Fruit fly (Drosophila melanogaster): Measurements from ENCODE around the gene rdgB.

Gene rdgB

dm6 chrX:13762372-13762883 is at the start of gene rdgB (continued):
- peak; percentile 84 for TF ChIP-seq CG13296 (GFP tag; optimal IDR thresholded peaks at IDR 0.05)
- TF ChIP-seq ken (GFP tag; IDR thresholded peaks at IDR 0.05): peak; percentile 64; the same call in 1 of the 3 replicates
- no peak for TF ChIP-seq Awh (GFP tag; IDR thresholded peaks at IDR 0.05)
- peak; percentile 52 for TF ChIP-seq pum (GFP tag; optimal IDR thresholded peaks at IDR 0.05)
- TF ChIP-seq CG6813 (GFP tag; optimal IDR thresholded peaks at IDR 0.05): peak; percentile 50
- peak; percentile 87 for TF ChIP-seq CG12659 (GFP tag; optimal IDR thresholded peaks at IDR 0.05)
- TF ChIP-seq CG14667 (GFP tag; IDR thresholded peaks at IDR 0.05): no peak
- TF ChIP-seq Optix (GFP tag; IDR thresholded peaks at IDR 0.05): peak; percentile 20; the same call in 1 of the 3 replicates
- TF ChIP-seq CG32772 (GFP tag; IDR thresholded peaks at IDR 0.05): peak; percentile 39
- no peak for TF ChIP-seq CG4360 (GFP tag; IDR thresholded peaks at IDR 0.05)
- peak; percentile 85 for TF ChIP-seq CG2712 (tag; optimal IDR thresholded peaks at IDR 0.05)
- no peak for TF ChIP-seq CTCF (GFP tag; optimal IDR thresholded peaks at IDR 0.05)
- TF ChIP-seq Hr78 (GFP tag; optimal IDR thresholded peaks at IDR 0.05): no peak
- TF ChIP-seq CG10959 (GFP tag; IDR thresholded peaks at IDR 0.05): no peak
- no peak for TF ChIP-seq MBD-R2 (GFP tag; IDR thresholded peaks at IDR 0.05)
- TF ChIP-seq zen (tag; optimal IDR thresholded peaks at IDR 0.05): peak; percentile 16
- peak; percentile 83 for TF ChIP-seq CG18619 (GFP tag; optimal IDR thresholded peaks at IDR 0.05)
- no peak for TF ChIP-seq dm (GFP tag; optimal IDR thresholded peaks at IDR 0.05)
- TF ChIP-seq esg (GFP tag; conservative IDR thresholded peaks at IDR 0.05): 0 out of 2 replicates have a peak, but pooled peaks have one; percentile 44
- TF ChIP-seq disco-r (GFP tag; optimal IDR thresholded peaks at IDR 0.05): no peak
- no peak for TF ChIP-seq CG15073 (GFP tag; optimal IDR thresholded peaks at IDR 0.05)
- no peak for TF ChIP-seq CG11398 (GFP tag; optimal IDR thresholded peaks at IDR 0.05)
- peak; percentile 78 for TF ChIP-seq CG10147 (GFP tag; optimal IDR thresholded peaks at IDR 0.05)
- no peak for TF ChIP-seq CG6791 (GFP tag; IDR thresholded peaks at IDR 0.05; ENCODE audit: partially characterized antibody)
- TF ChIP-seq CG10543 (GFP tag; optimal IDR thresholded peaks at IDR 0.05): peak; percentile 89
- TF ChIP-seq CG7963 (GFP tag; IDR thresholded peaks at IDR 0.05; ENCODE audit: partially characterized antibody): no peak
- TF ChIP-seq Hr51 (GFP tag; optimal IDR thresholded peaks at IDR 0.05): peak; percentile 43 to 85
- no peak for TF ChIP-seq CG3065 (GFP tag; optimal IDR thresholded peaks at IDR 0.05)
- TF ChIP-seq zen2 (GFP tag; IDR thresholded peaks at IDR 0.05; ENCODE audit: partially characterized antibody): no peak
- no peak for TF ChIP-seq CG17802 (tag; optimal IDR thresholded peaks at IDR 0.05)
- TF ChIP-seq scrt (GFP tag; optimal IDR thresholded peaks at IDR 0.05): peak; percentile 58
- TF ChIP-seq Blimp-1 (GFP tag; optimal IDR thresholded peaks at IDR 0.05): peak; percentile 77
- TF ChIP-seq CG15696 (tag; optimal IDR thresholded peaks at IDR 0.05): peak; percentile 35
- TF ChIP-seq sens-2 (GFP tag; IDR thresholded peaks at IDR 0.05): no peak
- TF ChIP-seq Ptx1 (GFP tag; IDR thresholded peaks at IDR 0.05): peak; percentile 73
- TF ChIP-seq aop (GFP tag; IDR thresholded peaks at IDR 0.05): no peak
- TF ChIP-seq GATAe (GFP tag; conservative IDR thresholded peaks at IDR 0.05): no peak
- peak; percentile 60; the same call in 2 of the 3 replicates for TF ChIP-seq CG11093 (GFP tag; IDR thresholded peaks at IDR 0.05)
- peak; percentile 74 for TF ChIP-seq Med (GFP tag)
- no peak for TF ChIP-seq CkIIα-i1 (GFP tag; IDR thresholded peaks at IDR 0.05)
- peak; percentile 84 for TF ChIP-seq CG7556 (GFP tag; optimal IDR thresholded peaks at IDR 0.05)
- peak; percentile 72; the same call in 1 of the 2 replicates for TF ChIP-seq sisA (GFP tag; IDR thresholded peaks at IDR 0.05)
- no peak for TF ChIP-seq Stat92E (GFP tag; optimal IDR thresholded peaks at IDR 0.05)
- no peak for TF ChIP-seq CG7745 (tag; optimal IDR thresholded peaks at IDR 0.05)
- TF ChIP-seq sim (GFP tag; IDR thresholded peaks at IDR 0.05): no peak
- TF ChIP-seq da (GFP tag; optimal IDR thresholded peaks at IDR 0.05): no peak
- no peak for TF ChIP-seq NC2β (GFP tag; optimal IDR thresholded peaks at IDR 0.05)
- no peak for TF ChIP-seq pb (GFP tag; optimal IDR thresholded peaks at IDR 0.05)
- no peak for TF ChIP-seq p53 (GFP tag; optimal IDR thresholded peaks at IDR 0.05)
- peak; percentile 80 for TF ChIP-seq CG11456 (GFP tag; IDR thresholded peaks at IDR 0.05)
- peak; percentile 72 for TF ChIP-seq CG18476 (GFP tag; optimal IDR thresholded peaks at IDR 0.05)
